Worm (Caenorhabditis elegans) whole organism, L4 larva: ENCODE measurements around the gene cest-33.

Experiments used
- egl-27 ChIP-seq: sonication (generic microtip); optimal IDR thresholded peaks from 3 replicates; lab custom pipeline; 2017; ENCODE audit warnings: missing biosample characterization, missing genetic modification reagents, missing genetic modification characterization
- rbr-2 ChIP-seq: sonication (generic microtip); optimal IDR thresholded peaks from 2 replicates; lab custom pipeline; 2016; ENCODE audit warnings: missing genotype, missing genetic modification characterization, missing compliant biosample characterization
- skn-1 ChIP-seq: fragments of 150-350 bp; optimal IDR thresholded peaks from 2 replicates; lab custom pipeline; 2014; ENCODE audit warnings: missing biosample characterization, missing genetic modification characterization
- unc-39 ChIP-seq: sonication (generic microtip); optimal IDR thresholded peaks from 2 replicates; lab custom pipeline; 2017; ENCODE audit warnings: missing biosample characterization, missing genetic modification characterization
- zag-1 ChIP-seq: fragments of 150-350 bp; optimal IDR thresholded peaks from 2 replicates; lab custom pipeline; 2014; ENCODE audit warnings: missing biosample characterization, missing genetic modification characterization
- zip-2 ChIP-seq: fragments of 150-350 bp; optimal IDR thresholded peaks from 2 replicates; lab custom pipeline; 2014; ENCODE audit warnings: missing biosample characterization, missing genetic modification characterization

DNA sequence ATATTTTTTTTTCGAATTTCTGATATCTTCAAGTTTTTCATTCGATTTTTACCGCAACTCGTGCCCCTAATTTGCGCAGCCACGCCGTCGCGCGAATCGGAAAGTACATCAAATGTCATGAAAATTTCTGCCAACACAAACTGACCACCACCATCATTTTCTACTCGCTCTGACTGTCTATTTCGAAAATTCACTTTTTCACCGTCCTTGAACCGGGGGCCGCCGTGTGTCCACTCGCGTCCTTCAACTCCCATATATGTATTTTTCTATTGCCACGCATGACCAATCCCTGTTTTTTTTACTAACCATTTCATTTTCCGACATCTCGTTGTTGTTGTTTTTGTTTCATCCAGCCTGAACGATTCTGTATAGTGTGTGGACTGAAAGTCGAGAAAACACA, 15.9 kb downstream of the cest-33 start:
- TF ChIP-seq unc-39 (no peak), rbr-2 (tag; lab: Kevin White, UChicago) (no peak), skn-1 (tag; lab: Kevin White, UChicago) (no peak), zag-1 (tag; lab: Kevin White, UChicago) (no peak), egl-27 (tag; lab: Kevin White, UChicago) (no peak), zip-2 (tag; lab: Kevin White, UChicago) (no peak)
